Worm (Caenorhabditis elegans) whole organism, midembryonic: ENCODE data around the gene C56G2.4.

ENCODE experiments used
- T22C8.4 ChIP-seq: fragments of 200-800 bp; sonication (Bioruptor generic); IDR thresholded peaks from 2 replicates; pipeline ENCODE4 v1.3.6; 2022; ENCODE audit warnings: missing genetic modification characterization, missing compliant biosample characterization
- cog-1 ChIP-seq: sonication (generic microtip); optimal IDR thresholded peaks from 2 replicates; lab custom pipeline; 2016; ENCODE audit warnings: missing genetic modification characterization, missing compliant biosample characterization
- flt-1 ChIP-seq: fragments of 200-800 bp; sonication (Bioruptor generic); IDR thresholded peaks from 2 replicates; pipeline ENCODE4 v1.3.6; 2022; ENCODE audit warnings: missing genetic modification characterization, missing compliant biosample characterization
- klf-2 ChIP-seq: fragments of 200-800 bp; sonication (Bioruptor generic); conservative IDR thresholded peaks from 2 replicates; pipeline ENCODE4 v1.3.6; 2022; ENCODE audit warnings: missing genetic modification reagents, missing genetic modification characterization, missing compliant biosample characterization
- med-1 ChIP-seq: sonication (generic microtip); optimal IDR thresholded peaks from 2 replicates; lab custom pipeline; 2017; ENCODE audit warnings: missing genetic modification characterization, mild to moderate bottlenecking, missing compliant biosample characterization, antibody characterized with exemption, missing genetic modification reagents; ENCODE audit not compliant: insufficient read depth
- ref-1 ChIP-seq: fragments of 200-800 bp; sonication (Bioruptor generic); conservative IDR thresholded peaks from 2 replicates; pipeline ENCODE4 v1.3.6; 2022; ENCODE audit warnings: missing genetic modification reagents, missing genetic modification characterization, missing compliant biosample characterization
- tab-1 ChIP-seq: fragments of 200-800 bp; sonication (Bioruptor generic); IDR thresholded peaks from 2 replicates; pipeline ENCODE4 v1.3.6; 2022; ENCODE audit warnings: missing genetic modification characterization, missing compliant biosample characterization
- ztf-23 ChIP-seq: fragments of 200-800 bp; sonication (Bioruptor generic); IDR thresholded peaks from 2 replicates; pipeline ENCODE4 v1.3.6; 2022; ENCODE audit warnings: missing genetic modification reagents, missing genetic modification characterization, missing compliant biosample characterization
- ztf-29 ChIP-seq: fragments of 200-800 bp; sonication (Bioruptor generic); IDR thresholded peaks from 2 replicates; pipeline ENCODE4 v1.3.6; 2022; ENCODE audit warnings: missing genetic modification reagents, missing genetic modification characterization, missing compliant biosample characterization

- TF ChIP-seq ztf-23 (no peak), klf-2 (no peak), T22C8.4 (no peak), tab-1 (GFP tag; lab: Robert Waterston, UW) (no peak), flt-1 (GFP tag; lab: Robert Waterston, UW) (no peak), ref-1 (GFP tag; lab: Robert Waterston, UW) (no peak), cog-1 (tag; lab: Kevin White, UChicago) (no peak), med-1 (GFP tag; lab: Kevin White, UChicago) (no peak), ztf-29 (GFP tag; lab: Robert Waterston, UW) (no peak)
Measured at ce11 chrIII:6300297-6300696, 31.2 kb upstream of the C56G2.4 start.
